Worm (Caenorhabditis elegans) whole organism, early embryonic: ENCODE results near the gene abhd-5.2.
A peak's percentile ranks its signal among the peaks of the same experiment; 100 is the strongest.

Source experiments
- B0310.2 ChIP-seq: sonication (generic microtip); optimal IDR thresholded peaks from 2 replicates; lab custom pipeline; 2016; ENCODE audit warnings: mild to moderate bottlenecking, missing genetic modification characterization, missing compliant biosample characterization
- F13C5.2 ChIP-seq: sonication (generic microtip); optimal IDR thresholded peaks from 2 replicates; lab custom pipeline; 2017; ENCODE audit warnings: mild to moderate bottlenecking, missing genetic modification characterization, inconsistent platforms, missing compliant biosample characterization
- aly-1 ChIP-seq: sonication (generic microtip); optimal IDR thresholded peaks from 2 replicates; lab custom pipeline; 2016; ENCODE audit warnings: missing genetic modification characterization, missing compliant biosample characterization
- ama-1 ChIP-seq: fragments of 150-350 bp; optimal IDR thresholded peaks from 2 replicates; lab custom pipeline; 2014
- ceh-13 ChIP-seq: fragments of 200-800 bp; sonication (Bioruptor generic); optimal IDR thresholded peaks from 2 replicates; lab custom pipeline; 2018; ENCODE audit warnings: mild to moderate bottlenecking, missing genetic modification characterization, missing compliant biosample characterization
- ceh-36 ChIP-seq: sonication (generic microtip); optimal IDR thresholded peaks from 2 replicates; lab custom pipeline; 2016; ENCODE audit warnings: missing genetic modification characterization, inconsistent platforms, missing compliant biosample characterization
- ets-7 ChIP-seq: sonication (generic microtip); optimal IDR thresholded peaks from 2 replicates; lab custom pipeline; 2016; ENCODE audit warnings: missing genotype, missing genetic modification characterization, missing compliant biosample characterization
- flt-1 ChIP-seq: fragments of 200-800 bp; sonication (Bioruptor generic); IDR thresholded peaks from 2 replicates; pipeline ENCODE4 v1.3.6; 2022; ENCODE audit warnings: missing genetic modification characterization, missing compliant biosample characterization
- hmbx-1 ChIP-seq: sonication (generic microtip); optimal IDR thresholded peaks from 2 replicates; lab custom pipeline; 2016; ENCODE audit warnings: mild to moderate bottlenecking, missing genetic modification characterization, missing compliant biosample characterization
- hmg-4 ChIP-seq: fragments of 200-800 bp; sonication (Bioruptor generic); optimal IDR thresholded peaks from 2 replicates; lab custom pipeline; 2018; ENCODE audit warnings: mild to moderate bottlenecking, missing genetic modification characterization, missing compliant biosample characterization
- hnd-1 ChIP-seq: sonication (generic microtip); optimal IDR thresholded peaks from 2 replicates; lab custom pipeline; 2016; ENCODE audit warnings: missing genetic modification characterization, missing compliant biosample characterization
- pes-1 ChIP-seq: fragments of 200-800 bp; sonication (Bioruptor generic); IDR thresholded peaks from 2 replicates; pipeline ENCODE4 v1.3.6; 2022; ENCODE audit warnings: missing genetic modification reagents, missing genetic modification characterization, missing compliant biosample characterization
- scrt-1 ChIP-seq: fragments of 200-800 bp; sonication (Bioruptor generic); IDR thresholded peaks from 2 replicates; pipeline ENCODE4 v1.3.6; 2022; ENCODE audit warnings: missing genetic modification characterization, missing compliant biosample characterization
- sea-1 ChIP-seq: fragments of 200-800 bp; sonication (Bioruptor generic); conservative IDR thresholded peaks from 2 replicates; pipeline ENCODE4 v1.3.6; 2022; ENCODE audit warnings: missing genetic modification characterization, missing compliant biosample characterization
- tbx-11 ChIP-seq: fragments of 200-800 bp; sonication (Bioruptor generic); IDR thresholded peaks from 2 replicates; pipeline ENCODE4 v1.3.6; 2022; ENCODE audit warnings: missing genetic modification characterization, missing compliant biosample characterization
- tbx-37 ChIP-seq: fragments of 200-800 bp; sonication (Bioruptor generic); conservative IDR thresholded peaks from 2 replicates; pipeline ENCODE4 v1.3.6; 2022; ENCODE audit warnings: missing genetic modification reagents, missing genetic modification characterization, missing compliant biosample characterization
- tra-4 ChIP-seq: sonication (generic microtip); optimal IDR thresholded peaks from 2 replicates; lab custom pipeline; 2017; ENCODE audit warnings: missing genetic modification characterization, missing compliant biosample characterization

The abhd-5.2 gene

ce11 chrV:4844591-4844990 lies at the start of gene abhd-5.2:
TSS of gene abhd-5.2 (plus strand) at chrV:4844685.
- TF ChIP-seq ets-7 (no peak), tbx-11 (GFP tag; lab: Robert Waterston, UW) (no peak), tra-4 (tag; lab: Kevin White, UChicago) (no peak), flt-1 (no peak), hmg-4 (GFP tag; lab: Kevin White, UChicago) (no peak), pes-1 (GFP tag; lab: Robert Waterston, UW) (no peak), ceh-13 (GFP tag; lab: Kevin White, UChicago) (no peak), B0310.2 (no peak), sea-1 (no peak), tbx-37 (GFP tag; lab: Robert Waterston, UW) (no peak), scrt-1 (no peak)

DNA sequence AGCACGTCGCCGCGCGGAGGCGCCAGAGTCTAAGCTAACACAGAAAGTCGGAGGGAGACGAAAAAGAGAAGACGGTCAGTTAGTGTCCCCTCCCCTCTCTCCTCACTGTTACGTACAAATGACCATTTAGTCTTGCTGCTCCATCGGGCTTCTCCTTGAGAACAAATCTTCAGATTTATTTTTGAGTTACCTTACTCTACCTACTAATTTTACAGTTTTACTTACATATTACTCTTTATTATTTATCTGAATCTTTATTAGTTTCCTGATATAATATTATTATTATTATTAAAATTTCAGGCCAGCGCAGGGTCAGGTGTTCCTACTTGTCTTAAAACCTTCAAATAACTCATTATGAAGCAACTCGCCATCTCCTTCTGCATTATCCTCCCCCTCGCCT lies 43.7 kb upstream of the abhd-5.2 start, which contains the start of gene R02F11.1:
Gene R02F11.1, plus strand, starts transcription at position 301 of the 400 bp plus-strand sequence.
- TF ChIP-seq scrt-1 (no peak), ceh-13 (GFP tag; lab: Kevin White, UChicago) (no peak), ama-1 (lab: Kevin White, UChicago) (no peak), ceh-36 (tag; lab: Kevin White, UChicago) (no peak), sea-1 (no peak), ets-7 (no peak), hnd-1 (tag; lab: Kevin White, UChicago) (no peak), aly-1 (no peak), F13C5.2 (tag; lab: Kevin White, UChicago) (no peak), tbx-37 (GFP tag; lab: Robert Waterston, UW) (no peak), flt-1 (no peak), tbx-11 (GFP tag; lab: Robert Waterston, UW) (no peak), hmg-4 (GFP tag; lab: Kevin White, UChicago) (no peak), B0310.2 (no peak), tra-4 (tag; lab: Kevin White, UChicago) (no peak), pes-1 (GFP tag; lab: Robert Waterston, UW) (no peak), hmbx-1 (tag; lab: Kevin White, UChicago) (no peak)

ce11 chrV:4801943-4802342 lies 42.5 kb upstream of the abhd-5.2 start:
- TF ChIP-seq ceh-13 (GFP tag; lab: Kevin White, UChicago): no peak
- no peak for TF ChIP-seq pes-1 (GFP tag; lab: Robert Waterston, UW)
- TF ChIP-seq ama-1 (lab: Kevin White, UChicago): no peak
- TF ChIP-seq hnd-1 (tag; lab: Kevin White, UChicago): no peak
- TF ChIP-seq scrt-1: no peak
- TF ChIP-seq B0310.2: no peak

DNA sequence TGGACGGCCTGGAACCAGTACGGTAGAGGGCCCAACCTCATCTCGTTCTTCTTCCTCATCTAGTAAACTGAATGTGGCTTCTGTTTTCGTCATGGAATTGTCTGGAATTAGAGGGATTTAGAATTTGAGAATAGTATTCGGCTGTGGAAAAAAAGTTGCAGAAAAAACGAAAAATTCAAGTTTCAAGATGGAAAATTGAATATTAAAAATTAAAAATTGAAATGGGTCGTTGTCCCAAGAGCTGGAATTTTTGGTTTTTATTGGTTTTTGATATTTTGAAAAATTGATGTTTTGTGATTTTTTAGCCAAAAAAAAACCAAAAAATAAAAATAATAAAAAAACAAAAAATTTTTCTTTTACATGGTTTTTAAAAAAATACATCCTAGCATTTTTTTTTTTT lies 38.6 kb upstream of the abhd-5.2 start, which contains the start of gene R02F11.3:
Gene R02F11.3, minus strand, starts transcription at position 101 of the 400 bp plus-strand sequence.
- TF ChIP-seq tra-4 (tag; lab: Kevin White, UChicago): no peak
- no peak for TF ChIP-seq F13C5.2 (tag; lab: Kevin White, UChicago)
- no peak for TF ChIP-seq hmg-4 (GFP tag; lab: Kevin White, UChicago)
- TF ChIP-seq ets-7: no peak
- TF ChIP-seq sea-1: no peak
- no peak for TF ChIP-seq hnd-1 (tag; lab: Kevin White, UChicago)
- no peak for TF ChIP-seq ceh-13 (GFP tag; lab: Kevin White, UChicago)
- no peak for TF ChIP-seq ceh-36 (tag; lab: Kevin White, UChicago)
- TF ChIP-seq scrt-1: no peak
- TF ChIP-seq aly-1: no peak
- no peak for TF ChIP-seq hmbx-1 (tag; lab: Kevin White, UChicago)
- no peak for TF ChIP-seq B0310.2

ce11 chrV:4806859-4807258 lies 37.6 kb upstream of the abhd-5.2 start:
- TF ChIP-seq hmg-4 (GFP tag; lab: Kevin White, UChicago): no peak
- TF ChIP-seq B0310.2: no peak
- TF ChIP-seq tra-4 (tag; lab: Kevin White, UChicago): no peak
- no peak for TF ChIP-seq hnd-1 (tag; lab: Kevin White, UChicago)
- no peak for TF ChIP-seq scrt-1
- no peak for TF ChIP-seq sea-1
- TF ChIP-seq F13C5.2 (tag; lab: Kevin White, UChicago): no peak

- TF ChIP-seq ets-7: no peak
- TF ChIP-seq tbx-11 (GFP tag; lab: Robert Waterston, UW): no peak
- no peak for TF ChIP-seq hnd-1 (tag; lab: Kevin White, UChicago)
- peak; percentile 54 for TF ChIP-seq hmg-4 (GFP tag; lab: Kevin White, UChicago)
Observed at ce11 chrV:4810653-4811052, 33.8 kb upstream of the abhd-5.2 start.

DNA sequence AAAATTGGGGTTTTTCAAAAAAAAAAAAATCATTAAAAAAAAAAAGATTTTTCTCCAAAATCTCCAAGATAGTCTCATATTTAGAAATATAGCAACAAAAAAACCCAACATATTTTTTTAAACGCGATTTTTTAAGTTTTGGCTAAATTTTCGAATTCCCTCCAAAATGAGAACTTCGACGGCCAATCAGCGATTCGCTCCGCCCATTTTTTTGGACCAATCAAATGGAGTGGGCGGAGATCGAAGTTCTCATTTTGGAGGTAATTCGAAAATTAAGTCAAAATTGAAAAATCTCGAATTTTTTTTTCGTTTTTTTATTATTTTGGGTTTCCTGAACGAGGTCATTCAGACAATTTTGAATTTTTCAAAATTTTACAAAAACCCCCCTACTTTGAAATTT lies 30.7 kb upstream of the abhd-5.2 start:
- TF ChIP-seq hmg-4 (GFP tag; lab: Kevin White, UChicago): no peak
- no peak for TF ChIP-seq scrt-1
- no peak for TF ChIP-seq pes-1 (GFP tag; lab: Robert Waterston, UW)
- TF ChIP-seq hmbx-1 (tag; lab: Kevin White, UChicago): no peak
- no peak for TF ChIP-seq flt-1
- no peak for TF ChIP-seq sea-1

DNA sequence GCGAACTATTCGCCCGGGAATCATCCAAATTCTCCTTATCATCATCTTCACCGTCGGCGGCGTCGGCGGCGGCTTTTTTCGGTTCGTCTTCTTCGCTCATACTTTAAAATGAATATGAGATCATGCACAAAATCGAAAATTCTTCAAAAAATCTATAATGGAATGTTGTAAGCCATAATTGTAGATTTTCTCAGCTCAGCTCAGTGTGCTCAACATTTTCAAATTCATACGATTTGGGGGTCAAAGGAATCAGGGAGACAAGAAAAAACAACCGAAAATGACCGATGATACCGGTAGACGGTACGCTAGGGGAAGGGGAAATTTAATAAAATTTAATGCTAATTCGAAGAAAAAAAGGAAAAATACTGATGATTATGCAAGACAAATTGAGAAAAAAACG lies 25.9 kb upstream of the abhd-5.2 start, which contains the start of gene ccep-97:
Gene ccep-97, minus strand, starts transcription at position 101 of the 400 bp plus-strand sequence.
- TF ChIP-seq tra-4 (tag; lab: Kevin White, UChicago): no peak
- no peak for TF ChIP-seq hnd-1 (tag; lab: Kevin White, UChicago)
- TF ChIP-seq hmbx-1 (tag; lab: Kevin White, UChicago): no peak
- no peak for TF ChIP-seq F13C5.2 (tag; lab: Kevin White, UChicago)
- no peak for TF ChIP-seq B0310.2
- TF ChIP-seq ets-7: no peak
- no peak for TF ChIP-seq tbx-11 (GFP tag; lab: Robert Waterston, UW)
- no peak for TF ChIP-seq aly-1
- no peak for TF ChIP-seq scrt-1
- TF ChIP-seq ama-1 (lab: Kevin White, UChicago): no peak
- no peak for TF ChIP-seq ceh-36 (tag; lab: Kevin White, UChicago)
- no peak for TF ChIP-seq flt-1
- no peak for TF ChIP-seq sea-1
- TF ChIP-seq hmg-4 (GFP tag; lab: Kevin White, UChicago): no peak
- no peak for TF ChIP-seq tbx-37 (GFP tag; lab: Robert Waterston, UW)
- no peak for TF ChIP-seq pes-1 (GFP tag; lab: Robert Waterston, UW)
- no peak for TF ChIP-seq ceh-13 (GFP tag; lab: Kevin White, UChicago)
